Fruit fly (Drosophila melanogaster): ENCODE measurements around the gene Snx3.

Snx3 gene

DNA sequence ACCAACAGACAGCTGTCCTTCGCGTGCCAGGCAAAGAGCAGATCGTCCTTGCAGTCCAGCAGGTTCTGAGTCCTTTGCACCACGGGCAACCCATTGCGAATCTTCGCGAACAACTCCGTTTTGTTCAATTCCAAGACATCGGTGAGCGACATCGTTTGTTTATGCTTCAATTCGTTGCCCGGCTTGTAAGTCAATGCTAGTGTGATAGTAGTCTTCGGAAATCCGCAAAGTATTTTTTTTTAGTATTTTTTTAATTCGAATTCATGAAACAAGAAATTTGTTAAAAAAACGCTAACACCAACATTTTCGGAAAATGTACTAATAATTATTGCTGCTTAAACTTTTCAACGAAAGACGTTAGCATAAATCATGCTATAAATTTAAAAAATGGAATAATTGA, 51.0 kb downstream of the Snx3 start, which contains the start of gene mbo:
Gene mbo, minus strand, starts transcription at position 203 of the 400 bp plus-strand sequence.
- TF ChIP-seq bab1 (GFP tag; optimal IDR thresholded peaks at IDR 0.05) (no peak), CG7101 (tag; optimal IDR thresholded peaks at IDR 0.05) (no peak), CG7045 (GFP tag; optimal IDR thresholded peaks at IDR 0.05) (no peak), Crg-1 (GFP tag; optimal IDR thresholded peaks at IDR 0.05) (no peak), Hr96 (GFP tag; optimal IDR thresholded peaks at IDR 0.05) (no peak), CG33017 (tag; optimal IDR thresholded peaks at IDR 0.05) (no peak), kay (GFP tag; ENCODE audit: borderline replicate concordance) (no peak), toe (GFP tag; optimal IDR thresholded peaks at IDR 0.05) (no peak), CG12768 (GFP tag; optimal IDR thresholded peaks at IDR 0.05) (no peak), cnc (optimal IDR thresholded peaks at IDR 0.05) (no peak), Mnt (GFP tag; optimal IDR thresholded peaks at IDR 0.05) (no peak)
